Fruit fly (Drosophila melanogaster) whole organism, prepupa: ENCODE measurements around the gene CG18170.

Experiments used
- Blimp-1 ChIP-seq: fragments of 200-800 bp; sonication (Bioruptor generic); optimal IDR thresholded peaks from 3 replicates; lab custom pipeline; 2017; ENCODE audit warnings: missing biosample characterization, missing genetic modification characterization, mild to moderate bottlenecking, moderate library complexity, missing genetic modification reagents
- CG16779 ChIP-seq: fragments of 200-800 bp; sonication (Bioruptor generic); optimal IDR thresholded peaks from 3 replicates; lab custom pipeline; 2017; ENCODE audit warnings: missing biosample characterization, mild to moderate bottlenecking, missing genetic modification characterization
- CG6792 ChIP-seq: fragments of 200-800 bp; sonication (Bioruptor generic); optimal IDR thresholded peaks from 3 replicates; lab custom pipeline; 2016; ENCODE audit warnings: missing biosample characterization, missing genetic modification characterization
- Eip93F ChIP-seq: fragments of 200-800 bp; sonication (Bioruptor generic); optimal IDR thresholded peaks from 2 replicates; lab custom pipeline; 2016; ENCODE audit warnings: missing biosample characterization, mild to moderate bottlenecking, missing genetic modification characterization
- Gug ChIP-seq: fragments of 200-800 bp; sonication (Bioruptor generic); IDR thresholded peaks from 2 replicates; pipeline ENCODE4 v1.3.6; 2022; ENCODE audit warnings: missing biosample characterization, missing genetic modification characterization
- Hr38 ChIP-seq: sonication (Bioruptor generic); optimal IDR thresholded peaks from 2 replicates; lab custom pipeline; 2016; ENCODE audit warnings: missing biosample characterization, missing genetic modification characterization
- Sox102F ChIP-seq: fragments of 200-800 bp; sonication (Bioruptor generic); optimal IDR thresholded peaks from 2 replicates; lab custom pipeline; 2016; ENCODE audit warnings: missing biosample characterization, mild to moderate bottlenecking, missing genetic modification characterization
- lz ChIP-seq: fragments of 200-800 bp; sonication (Bioruptor generic); optimal IDR thresholded peaks from 3 replicates; lab custom pipeline; 2016; ENCODE audit warnings: missing biosample characterization, missing genetic modification characterization
- topi ChIP-seq: fragments of 200-800 bp; sonication (Bioruptor generic); optimal IDR thresholded peaks from 3 replicates; lab custom pipeline; 2016; ENCODE audit warnings: missing biosample characterization, missing genetic modification characterization

DNA sequence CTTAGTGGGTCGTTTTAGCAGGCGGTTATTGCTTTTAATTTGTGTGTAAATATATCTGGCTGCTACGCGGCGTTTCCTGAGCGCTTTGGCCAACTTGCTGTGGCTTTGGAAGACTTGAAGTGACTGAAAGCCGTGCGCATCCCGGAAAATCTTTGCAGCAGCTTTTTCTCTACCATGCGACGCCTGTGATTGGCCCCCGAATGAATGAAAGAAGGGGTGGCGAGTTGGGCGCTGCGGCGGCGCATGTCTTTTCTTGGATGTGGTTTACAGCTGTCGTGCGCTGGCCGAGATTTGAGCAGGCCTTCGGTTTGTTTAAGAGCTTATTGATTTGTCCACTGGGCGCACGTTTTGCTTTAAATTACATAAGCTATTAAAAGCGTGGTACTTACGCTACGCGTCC, 60.8 kb downstream of the CG18170 start:
- TF ChIP-seq topi (GFP tag; lab: Kevin White, UChicago): no peak
- TF ChIP-seq lz (GFP tag; lab: Kevin White, UChicago): no peak
- TF ChIP-seq Sox102F (GFP tag; lab: Kevin White, UChicago): no peak
- TF ChIP-seq CG16779 (tag; lab: Kevin White, UChicago): no peak
- TF ChIP-seq Hr38 (GFP tag; lab: Kevin White, UChicago): no peak
- no peak for TF ChIP-seq Blimp-1 (GFP tag; lab: Kevin White, UChicago)
- TF ChIP-seq CG6792: no peak
- TF ChIP-seq Gug: no peak
- no peak for TF ChIP-seq Eip93F (GFP tag; lab: Kevin White, UChicago)
